Fruit fly (Drosophila melanogaster) whole organism, wandering third instar larva: ENCODE measurements around the gene CG42718.

ENCODE experiments used
- HLH106 ChIP-seq: fragments of 200-800 bp; optimal IDR thresholded peaks from 3 replicates; lab custom pipeline; 2019; ENCODE audit warnings: missing biosample characterization, mild to moderate bottlenecking, missing genetic modification characterization, moderate library complexity
- Hr78 ChIP-seq: fragments of >200 bp; optimal IDR thresholded peaks from 2 replicates; lab custom pipeline; 2017; ENCODE audit warnings: missing biosample characterization, missing genetic modification characterization
- Myc ChIP-seq: fragments of >200 bp; optimal IDR thresholded peaks from 2 replicates; lab custom pipeline; 2017
- Sp1 ChIP-seq: fragments of 200-800 bp; sonication (Bioruptor generic); optimal IDR thresholded peaks from 3 replicates; lab custom pipeline; 2019; ENCODE audit warnings: missing biosample characterization, mild to moderate bottlenecking, missing genetic modification characterization, moderate library complexity
- br ChIP-seq: fragments of 200-800 bp; sonication (Bioruptor generic); optimal IDR thresholded peaks from 2 replicates; lab custom pipeline; 2016; ENCODE audit warnings: missing biosample characterization, missing genetic modification characterization
- h ChIP-seq: fragments of 200-800 bp; sonication (Bioruptor generic); optimal IDR thresholded peaks from 3 replicates; lab custom pipeline; 2016; ENCODE audit warnings: missing biosample characterization, mild to moderate bottlenecking, missing genetic modification characterization
- lola ChIP-seq: fragments of >200 bp; optimal IDR thresholded peaks from 2 replicates; lab custom pipeline; 2017; ENCODE audit warnings: missing biosample characterization, missing genetic modification characterization
- psq ChIP-seq: fragments of 200-800 bp; sonication (Bioruptor generic); optimal IDR thresholded peaks from 3 replicates; lab custom pipeline; 2017; ENCODE audit warnings: missing biosample characterization, mild to moderate bottlenecking, missing genetic modification characterization, moderate library complexity
- sv ChIP-seq: fragments of 200-800 bp; sonication (Bioruptor generic); optimal IDR thresholded peaks from 3 replicates; lab custom pipeline; 2016; ENCODE audit warnings: missing biosample characterization, missing genetic modification characterization
- usp ChIP-seq: fragments of >200 bp; optimal IDR thresholded peaks from 2 replicates; lab custom pipeline; 2017; ENCODE audit warnings: missing biosample characterization, missing genetic modification characterization
- woc ChIP-seq: sonication (Bioruptor generic); optimal IDR thresholded peaks from 2 replicates; lab custom pipeline; 2016; ENCODE audit warnings: missing biosample characterization, mild to moderate bottlenecking, missing genetic modification characterization

dm6 chr3L:16334876-16335275 lies 13.8 kb upstream of the CG42718 start:
- TF ChIP-seq psq (GFP tag; lab: Kevin White, UChicago) (no peak), HLH106 (tag; lab: Kevin White, UChicago) (no peak), Hr78 (GFP tag; lab: Kevin White, UChicago) (no peak), lola (GFP tag; lab: Kevin White, UChicago) (no peak), Myc (lab: Kevin White, UChicago) (peak; percentile 80), usp (no peak), Sp1 (GFP tag; lab: Kevin White, UChicago) (no peak), woc (GFP tag; lab: Kevin White, UChicago) (no peak), sv (no peak), h (GFP tag; lab: Kevin White, UChicago) (no peak), br (GFP tag; lab: Kevin White, UChicago) (no peak)
